Worm (Caenorhabditis elegans): ENCODE results near the gene F17A2.16.

- TF ChIP-seq hnd-1 (tag; optimal IDR thresholded peaks at IDR 0.05), result no peak
- no peak for TF ChIP-seq ama-1 (optimal IDR thresholded peaks at IDR 0.05)
- no peak for TF ChIP-seq tbx-11 (GFP tag; IDR thresholded peaks at IDR 0.05)
Measured at ce11 chrX:12346729-12347128, 38.5 kb downstream of the F17A2.16 start, which contains the start of gene F42F12.11.
